Worm (Caenorhabditis elegans) whole organism, late embryonic: ENCODE data around the gene C05G5.2.
A peak's percentile ranks its signal among the peaks of the same experiment; 100 is the strongest.

ENCODE experiments used
- K09A11.1 ChIP-seq: sonication (generic microtip); optimal IDR thresholded peaks from 2 replicates; lab custom pipeline; 2017; ENCODE audit warnings: antibody characterized with exemption, mild to moderate bottlenecking, missing genetic modification characterization, missing compliant biosample characterization; ENCODE audit not compliant: insufficient read depth
- Y22D7AL.16 ChIP-seq: sonication (generic microtip); optimal IDR thresholded peaks from 2 replicates; lab custom pipeline; 2016; ENCODE audit warnings: missing genetic modification characterization, missing compliant biosample characterization
- ama-1 ChIP-seq: fragments of 150-350 bp; optimal IDR thresholded peaks from 2 replicates; lab custom pipeline; 2014
- ceh-9 ChIP-seq: sonication (generic microtip); optimal IDR thresholded peaks from 2 replicates; lab custom pipeline; 2016; ENCODE audit warnings: mild to moderate bottlenecking, missing genetic modification characterization, inconsistent platforms, missing compliant biosample characterization
- nhr-11 ChIP-seq: fragments of 150-350 bp; optimal IDR thresholded peaks from 2 replicates; lab custom pipeline; 2014; ENCODE audit warnings: missing biosample characterization, missing genetic modification characterization
- pax-1 ChIP-seq: fragments of 150-350 bp; optimal IDR thresholded peaks from 2 replicates; lab custom pipeline; 2014; ENCODE audit warnings: missing biosample characterization, missing genetic modification characterization
- pqm-1 ChIP-seq: sonication (generic microtip); optimal IDR thresholded peaks from 2 replicates; lab custom pipeline; 2016; ENCODE audit warnings: missing genetic modification characterization, missing compliant biosample characterization
- rnt-1 ChIP-seq: sonication (generic microtip); optimal IDR thresholded peaks from 2 replicates; lab custom pipeline; 2016; ENCODE audit warnings: missing genetic modification characterization, missing compliant biosample characterization
- tbx-2 ChIP-seq: sonication (generic microtip); optimal IDR thresholded peaks from 2 replicates; lab custom pipeline; 2016; ENCODE audit warnings: missing genetic modification characterization, missing compliant biosample characterization
- unc-42 ChIP-seq: sonication (generic microtip); optimal IDR thresholded peaks from 2 replicates; lab custom pipeline; 2016; ENCODE audit warnings: missing genotype, missing genetic modification characterization, missing compliant biosample characterization
- ztf-16 ChIP-seq: sonication (generic microtip); optimal IDR thresholded peaks from 2 replicates; lab custom pipeline; 2017; ENCODE audit warnings: missing genetic modification characterization, missing compliant biosample characterization

ce11 chrX:14790320-14791048 lies 43.4 kb downstream of the C05G5.2 start, which contains the start of gene tatn-1:
- peak; percentile 75 for TF ChIP-seq rnt-1
- no peak for TF ChIP-seq K09A11.1 (tag; lab: Kevin White, UChicago)
- TF ChIP-seq pqm-1 (tag; lab: Kevin White, UChicago), result peak; percentile 13
- no peak for TF ChIP-seq nhr-11 (tag; lab: Kevin White, UChicago)
- TF ChIP-seq unc-42, result no peak
- TF ChIP-seq tbx-2 (tag; lab: Kevin White, UChicago), result peak; percentile 20
- TF ChIP-seq ama-1, result no peak
- TF ChIP-seq pax-1 (tag; lab: Kevin White, UChicago), result no peak
- no peak for TF ChIP-seq Y22D7AL.16 (tag; lab: Kevin White, UChicago)
- TF ChIP-seq ztf-16, result no peak
- no peak for TF ChIP-seq ceh-9 (tag; lab: Kevin White, UChicago)
